Worm (Caenorhabditis elegans): ENCODE results near the gene hpo-26.

- TF ChIP-seq unc-130 (GFP tag; optimal IDR thresholded peaks at IDR 0.05): no peak
- no peak for TF ChIP-seq C17E4.6 (GFP tag; IDR thresholded peaks at IDR 0.05)
- no peak for TF ChIP-seq efl-1 (GFP tag; optimal IDR thresholded peaks at IDR 0.05)
- TF ChIP-seq F49E8.2 (tag; optimal IDR thresholded peaks at IDR 0.05; ENCODE audit: insufficient read depth): no peak
- TF ChIP-seq madf-10 (tag; optimal IDR thresholded peaks at IDR 0.05): no peak
- no peak for TF ChIP-seq tbp1 (GFP tag; optimal IDR thresholded peaks at IDR 0.05)
- no peak for TF ChIP-seq egl-18 (GFP tag; IDR thresholded peaks at IDR 0.05)
- TF ChIP-seq pha-4 (tag; optimal IDR thresholded peaks at IDR 0.05): no peak
- no peak for TF ChIP-seq ekl-4 (GFP tag; IDR thresholded peaks at IDR 0.05)
- no peak for TF ChIP-seq ztf-18 (tag; optimal IDR thresholded peaks at IDR 0.05)
- TF ChIP-seq F55B11.4 (tag; optimal IDR thresholded peaks at IDR 0.05; ENCODE audit: borderline replicate concordance, insufficient read depth): no peak
- TF ChIP-seq let-607 (tag; optimal IDR thresholded peaks at IDR 0.05): no peak
- no peak for TF ChIP-seq ccch-3 (GFP tag; optimal IDR thresholded peaks at IDR 0.05)
Observed at ce11 chrV:6493821-6494220, 39.0 kb downstream of the hpo-26 start, which contains the start of gene cpt-6.
